Worm (Caenorhabditis elegans) whole organism, L3 larva: ENCODE results near the gene ZC190.5.

Experiments used
- aly-2 ChIP-seq: fragments of 150-350 bp; optimal IDR thresholded peaks from 2 replicates; lab custom pipeline; 2014; ENCODE audit warnings: missing biosample characterization, missing genetic modification characterization
- ceh-16 ChIP-seq: sonication (generic microtip); optimal IDR thresholded peaks from 2 replicates; lab custom pipeline; 2017; ENCODE audit warnings: missing biosample characterization, missing genetic modification characterization
- ceh-82 ChIP-seq: fragments of 150-350 bp; optimal IDR thresholded peaks from 2 replicates; lab custom pipeline; 2014; ENCODE audit warnings: missing biosample characterization, missing genetic modification characterization
- elt-2 ChIP-seq: sonication (generic microtip); optimal IDR thresholded peaks from 2 replicates; lab custom pipeline; 2016; ENCODE audit warnings: missing genetic modification reagents, mild to moderate bottlenecking, missing genetic modification characterization, missing compliant biosample characterization
- elt-3 ChIP-seq, 3 experiments: fragments of 150-350 bp in 1 of 3; sonication (generic microtip) in 2 of 3; optimal IDR thresholded peaks; 2 replicates in 2 of 3; 4 replicates in 1 of 3; lab custom pipeline; 2014 to 2017; ENCODE audit warnings: missing biosample characterization in 3 of 3, missing genetic modification characterization in 3 of 3
- lin-15B ChIP-seq: fragments of 150-350 bp; optimal IDR thresholded peaks from 2 replicates; lab custom pipeline; 2014; ENCODE audit warnings: missing biosample characterization, missing genetic modification characterization
- nhr-11 ChIP-seq: fragments of 150-350 bp; optimal IDR thresholded peaks from 2 replicates; lab custom pipeline; 2014; ENCODE audit warnings: missing biosample characterization, missing genetic modification characterization
- nhr-12 ChIP-seq: fragments of 150-350 bp; optimal IDR thresholded peaks from 2 replicates; lab custom pipeline; 2014; ENCODE audit warnings: missing biosample characterization, missing genetic modification characterization
- nhr-77 ChIP-seq: fragments of 150-350 bp; optimal IDR thresholded peaks from 2 replicates; lab custom pipeline; 2014; ENCODE audit warnings: missing biosample characterization, missing genetic modification characterization
- pha-4 ChIP-seq: fragments of 150-350 bp; optimal IDR thresholded peaks from 2 replicates; lab custom pipeline; 2014; ENCODE audit warnings: missing biosample characterization, missing genetic modification reagents, missing genetic modification characterization
- sea-2 ChIP-seq: fragments of 150-350 bp; sonication (generic microtip); optimal IDR thresholded peaks from 4 replicates; lab custom pipeline; 2014; ENCODE audit warnings: missing biosample characterization, missing genetic modification reagents, missing genetic modification characterization
- snpc-4 ChIP-seq: fragments of 150-350 bp; optimal IDR thresholded peaks from 2 replicates; lab custom pipeline; 2014; ENCODE audit warnings: missing biosample characterization, missing genetic modification characterization
- unc-62 ChIP-seq: fragments of 150-350 bp; sonication (generic microtip); optimal IDR thresholded peaks from 4 replicates; lab custom pipeline; 2014; ENCODE audit warnings: missing biosample characterization, missing genetic modification reagents, missing genetic modification characterization
- zag-1 ChIP-seq: fragments of 150-350 bp; optimal IDR thresholded peaks from 2 replicates; lab custom pipeline; 2014; ENCODE audit warnings: missing biosample characterization, missing genetic modification characterization

DNA sequence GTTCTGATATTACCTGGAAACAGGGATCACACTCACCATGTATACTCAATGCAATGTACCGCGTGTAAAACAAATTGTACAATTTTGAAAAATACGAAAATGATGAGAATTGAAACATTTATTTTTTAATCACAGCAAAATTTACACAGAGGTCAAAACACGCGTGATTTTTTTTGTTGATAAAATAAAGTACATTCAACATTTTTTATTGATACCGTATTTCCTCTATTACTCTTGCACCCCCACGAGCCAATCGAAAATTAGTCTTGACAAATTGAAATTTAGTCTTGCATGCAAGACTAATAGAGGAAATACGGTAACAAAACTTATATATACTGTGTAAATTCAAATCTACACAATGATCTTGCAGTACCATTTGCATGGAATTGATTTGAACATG is 14.3 kb upstream of the ZC190.5 start, which contains the start of gene ZC190.8:
- TF ChIP-seq aly-2 (tag; lab: Kevin White, UChicago) (no peak), unc-62 (GFP tag; lab: Kevin White, UChicago) (no peak), snpc-4 (tag; lab: Kevin White, UChicago) (no peak), ceh-82 (no peak), ceh-16 (tag; lab: Kevin White, UChicago) (no peak), zag-1 (tag; lab: Kevin White, UChicago) (no peak), elt-3 (tag; optimal IDR thresholded peaks at IDR 0.05; lab: Kevin White, UChicago) (no peak), sea-2 (GFP tag; lab: Kevin White, UChicago) (no peak), nhr-11 (tag; lab: Kevin White, UChicago) (no peak), nhr-77 (no peak), lin-15B (tag; lab: Kevin White, UChicago) (no peak), elt-2 (no peak), nhr-12 (no peak), pha-4 (no peak)
